Fruit fly (Drosophila melanogaster) whole organism, embryonic: Measurements from ENCODE around the gene Mdr65.

Source experiments
- CG10267 ChIP-seq: fragments of 200-800 bp; sonication (Bioruptor generic); optimal IDR thresholded peaks from 2 replicates; lab custom pipeline; 2018; ENCODE audit warnings: missing biosample characterization, mild to moderate bottlenecking, missing genetic modification characterization, moderate library complexity
- CG11093 ChIP-seq: fragments of 200-800 bp; sonication (Bioruptor generic); IDR thresholded peaks from 3 replicates; pipeline ENCODE4 v1.3.6; 2022; ENCODE audit warnings: missing biosample characterization, missing genetic modification characterization
- CG12104 ChIP-seq: fragments of 200-800 bp; sonication (Bioruptor generic); optimal IDR thresholded peaks from 3 replicates; lab custom pipeline; 2016; ENCODE audit warnings: missing biosample characterization, missing genetic modification characterization
- CG13624 ChIP-seq: fragments of 200-800 bp; sonication (Bioruptor generic); optimal IDR thresholded peaks from 2 replicates; lab custom pipeline; 2016; ENCODE audit warnings: missing biosample characterization, missing genetic modification characterization
- CG14014 ChIP-seq: fragments of 200-800 bp; sonication (Bioruptor generic); IDR thresholded peaks from 2 replicates; pipeline ENCODE4 v1.3.6; 2022; ENCODE audit warnings: missing biosample characterization, missing genetic modification characterization
- CG15011 ChIP-seq: fragments of 200-800 bp; sonication (Bioruptor generic); optimal IDR thresholded peaks from 3 replicates; lab custom pipeline; 2018; ENCODE audit warnings: missing biosample characterization, mild to moderate bottlenecking, missing genetic modification characterization
- CG15269 ChIP-seq: fragments of 200-800 bp; sonication (Bioruptor generic); optimal IDR thresholded peaks from 2 replicates; lab custom pipeline; 2018; ENCODE audit warnings: missing biosample characterization, mild to moderate bottlenecking, missing genetic modification characterization, moderate library complexity
- CG15514 ChIP-seq: fragments of 200-800 bp; sonication (Bioruptor generic); optimal IDR thresholded peaks from 3 replicates; lab custom pipeline; 2017; ENCODE audit warnings: missing biosample characterization, missing genetic modification characterization, mild to moderate bottlenecking, moderate library complexity, missing genetic modification reagents
- CG17359 ChIP-seq: fragments of 200-800 bp; sonication (Bioruptor generic); optimal IDR thresholded peaks from 3 replicates; lab custom pipeline; 2018; ENCODE audit warnings: missing biosample characterization, mild to moderate bottlenecking, missing genetic modification characterization, moderate library complexity
- CG2120 ChIP-seq: fragments of 200-800 bp; sonication (Bioruptor generic); optimal IDR thresholded peaks from 3 replicates; lab custom pipeline; 2016; ENCODE audit warnings: missing biosample characterization, missing genetic modification characterization
- CG31224 ChIP-seq: fragments of 200-800 bp; sonication (Bioruptor generic); IDR thresholded peaks from 2 replicates; pipeline ENCODE4 v1.3.6; 2022; ENCODE audit warnings: missing biosample characterization, missing genetic modification characterization
- CG31441 ChIP-seq: fragments of 200-800 bp; sonication (Bioruptor generic); IDR thresholded peaks from 2 replicates; pipeline ENCODE4 v1.3.6; 2022; ENCODE audit warnings: missing biosample characterization, missing genetic modification characterization
- CG3281 ChIP-seq: fragments of 200-800 bp; sonication (Bioruptor generic); optimal IDR thresholded peaks from 3 replicates; lab custom pipeline; 2017; ENCODE audit warnings: missing biosample characterization, mild to moderate bottlenecking, missing genetic modification characterization
- CG34224 ChIP-seq: fragments of 200-800 bp; sonication (Bioruptor generic); IDR thresholded peaks from 3 replicates; pipeline ENCODE4 v1.3.6; 2022; ENCODE audit warnings: missing biosample characterization, missing genetic modification characterization; ENCODE audit not compliant: partially characterized antibody
- CG43689 ChIP-seq: fragments of 200-800 bp; sonication (Bioruptor generic); IDR thresholded peaks from 2 replicates; pipeline ENCODE4 v1.3.6; 2022; ENCODE audit warnings: missing biosample characterization, missing genetic modification characterization
- CG4730 ChIP-seq: fragments of 200-800 bp; sonication (Bioruptor generic); IDR thresholded peaks from 2 replicates; pipeline ENCODE4 v1.3.6; 2022; ENCODE audit warnings: missing biosample characterization, missing genetic modification characterization
- CG4854 ChIP-seq: fragments of 200-800 bp; sonication (Bioruptor generic); optimal IDR thresholded peaks from 2 replicates; lab custom pipeline; 2016; ENCODE audit warnings: missing biosample characterization, missing genetic modification characterization, inconsistent platforms
- CG5180 ChIP-seq: fragments of 200-800 bp; sonication (Bioruptor generic); optimal IDR thresholded peaks from 3 replicates; lab custom pipeline; 2017; ENCODE audit warnings: missing biosample characterization, missing genetic modification characterization, mild to moderate bottlenecking, moderate library complexity, missing genetic modification reagents
- CG7271 ChIP-seq: fragments of 200-800 bp; sonication (Bioruptor generic); optimal IDR thresholded peaks from 2 replicates; lab custom pipeline; 2018; ENCODE audit warnings: missing biosample characterization, mild to moderate bottlenecking, missing genetic modification characterization, moderate library complexity
- CG7963 ChIP-seq: fragments of 200-800 bp; sonication (Bioruptor generic); IDR thresholded peaks from 3 replicates; pipeline ENCODE4 v1.3.6; 2022; ENCODE audit warnings: missing biosample characterization, missing genetic modification characterization; ENCODE audit not compliant: partially characterized antibody
- CG8290 ChIP-seq, 3 experiments: fragments of 200-800 bp; sonication (Bioruptor generic); optimal IDR thresholded peaks; 2 replicates each; lab custom pipeline; 2016 to 2019; ENCODE audit warnings: missing biosample characterization in 3 of 3, missing genetic modification characterization in 3 of 3, mild to moderate bottlenecking in 2 of 3, moderate library complexity in 1 of 3
- CG9817 ChIP-seq: fragments of 200-800 bp; sonication (Bioruptor generic); optimal IDR thresholded peaks from 2 replicates; lab custom pipeline; 2018; ENCODE audit warnings: missing biosample characterization, mild to moderate bottlenecking, missing genetic modification characterization, moderate library complexity
- Chrac-16 ChIP-seq: fragments of 200-800 bp; sonication (Bioruptor generic); optimal IDR thresholded peaks from 3 replicates; lab custom pipeline; 2016; ENCODE audit warnings: missing biosample characterization, missing genetic modification characterization
- HLHmδ ChIP-seq: fragments of 200-800 bp; sonication (Bioruptor generic); optimal IDR thresholded peaks from 2 replicates; lab custom pipeline; 2018; ENCODE audit warnings: missing biosample characterization, mild to moderate bottlenecking, missing genetic modification characterization, moderate library complexity
- Hey ChIP-seq: fragments of 200-800 bp; sonication (Bioruptor generic); optimal IDR thresholded peaks from 3 replicates; lab custom pipeline; 2018; ENCODE audit warnings: missing biosample characterization, mild to moderate bottlenecking, missing genetic modification characterization
- Hr39 ChIP-seq: fragments of >200 bp; optimal IDR thresholded peaks from 2 replicates; lab custom pipeline; 2017
- Mad ChIP-seq: fragments of 200-800 bp; sonication (Bioruptor generic); optimal IDR thresholded peaks from 2 replicates; lab custom pipeline; 2016; ENCODE audit warnings: missing biosample characterization, missing genetic modification characterization
- Mrtf ChIP-seq: fragments of 200-800 bp; sonication (Bioruptor generic); IDR thresholded peaks from 3 replicates; pipeline ENCODE4 v1.3.6; 2022; ENCODE audit warnings: missing biosample characterization, missing genetic modification characterization
- NC2α ChIP-seq: fragments of 200-800 bp; sonication (Bioruptor generic); optimal IDR thresholded peaks from 2 replicates; lab custom pipeline; 2016; ENCODE audit warnings: missing biosample characterization, missing genetic modification characterization
- Neu2 ChIP-seq: fragments of 200-800 bp; sonication (Bioruptor generic); optimal IDR thresholded peaks from 3 replicates; lab custom pipeline; 2016; ENCODE audit warnings: missing biosample characterization, missing genetic modification characterization, borderline replicate concordance
- Sin3A ChIP-seq: fragments of >200 bp; optimal IDR thresholded peaks from 2 replicates; lab custom pipeline; 2018
- Sox102F ChIP-seq: fragments of 200-800 bp; sonication (Bioruptor generic); optimal IDR thresholded peaks from 2 replicates; lab custom pipeline; 2018; ENCODE audit warnings: missing biosample characterization, mild to moderate bottlenecking, missing genetic modification characterization, moderate library complexity
- al ChIP-seq: fragments of 200-800 bp; sonication (Bioruptor generic); IDR thresholded peaks from 2 replicates; pipeline ENCODE4 v1.3.6; 2022; ENCODE audit warnings: missing biosample characterization, missing genetic modification characterization
- chm ChIP-seq: fragments of 200-800 bp; sonication (Bioruptor generic); IDR thresholded peaks from 2 replicates; pipeline ENCODE4 v1.3.6; 2022; ENCODE audit warnings: missing biosample characterization, missing genetic modification characterization
- dmrt99B ChIP-seq: fragments of 200-800 bp; sonication (Bioruptor generic); optimal IDR thresholded peaks from 2 replicates; lab custom pipeline; 2018; ENCODE audit warnings: missing biosample characterization, mild to moderate bottlenecking, missing genetic modification characterization, moderate library complexity
- exex ChIP-seq: fragments of 200-800 bp; sonication (Bioruptor generic); optimal IDR thresholded peaks from 4 replicates; lab custom pipeline; 2018; ENCODE audit warnings: missing biosample characterization, mild to moderate bottlenecking, missing genetic modification characterization, moderate library complexity
- ftz-f1 ChIP-seq: fragments of 200-800 bp; sonication (Bioruptor generic); optimal IDR thresholded peaks from 2 replicates; lab custom pipeline; 2016; ENCODE audit warnings: missing biosample characterization, missing genetic modification characterization
- gsb-n ChIP-seq: fragments of 200-800 bp; sonication (Bioruptor generic); optimal IDR thresholded peaks from 3 replicates; lab custom pipeline; 2018; ENCODE audit warnings: missing biosample characterization, mild to moderate bottlenecking, missing genetic modification characterization
- org-1 ChIP-seq: fragments of 200-800 bp; sonication (Bioruptor generic); optimal IDR thresholded peaks from 2 replicates; lab custom pipeline; 2017; ENCODE audit warnings: missing biosample characterization, missing genetic modification characterization
- pho ChIP-seq: fragments of 200-800 bp; sonication (Bioruptor generic); optimal IDR thresholded peaks from 2 replicates; lab custom pipeline; 2016; ENCODE audit warnings: missing biosample characterization, missing genetic modification characterization
- pros ChIP-seq: fragments of 200-800 bp; sonication (Bioruptor generic); optimal IDR thresholded peaks from 3 replicates; lab custom pipeline; 2019; ENCODE audit warnings: missing biosample characterization, mild to moderate bottlenecking, missing genetic modification characterization, moderate library complexity
- salm ChIP-seq: fragments of 200-800 bp; sonication (Bioruptor generic); optimal IDR thresholded peaks from 2 replicates; lab custom pipeline; 2018; ENCODE audit warnings: missing biosample characterization, mild to moderate bottlenecking, missing genetic modification characterization
- schlank ChIP-seq: fragments of 200-800 bp; sonication (Bioruptor generic); optimal IDR thresholded peaks from 2 replicates; lab custom pipeline; 2018; ENCODE audit warnings: missing biosample characterization, mild to moderate bottlenecking, missing genetic modification characterization
- sim ChIP-seq: fragments of 200-800 bp; sonication (Bioruptor generic); IDR thresholded peaks from 2 replicates; pipeline ENCODE4 v1.3.6; 2022; ENCODE audit warnings: missing biosample characterization, missing genetic modification characterization
- tio ChIP-seq: fragments of 200-800 bp; sonication (Bioruptor generic); optimal IDR thresholded peaks from 2 replicates; lab custom pipeline; 2017; ENCODE audit warnings: missing biosample characterization, missing genetic modification characterization, inconsistent platforms
- trh ChIP-seq: fragments of 200-800 bp; sonication (Bioruptor generic); optimal IDR thresholded peaks from 2 replicates; lab custom pipeline; 2016; ENCODE audit warnings: missing biosample characterization, missing genetic modification characterization
- unpg ChIP-seq: fragments of 200-800 bp; sonication (Bioruptor generic); optimal IDR thresholded peaks from 3 replicates; lab custom pipeline; 2018; ENCODE audit warnings: missing biosample characterization, mild to moderate bottlenecking, missing genetic modification characterization, moderate library complexity
- wek ChIP-seq: fragments of 200-800 bp; sonication (Bioruptor generic); optimal IDR thresholded peaks from 3 replicates; lab custom pipeline; 2018; ENCODE audit warnings: missing biosample characterization, mild to moderate bottlenecking, missing genetic modification characterization, moderate library complexity
- zf30C ChIP-seq: fragments of 200-800 bp; sonication (Bioruptor generic); optimal IDR thresholded peaks from 3 replicates; lab custom pipeline; 2018; ENCODE audit warnings: missing biosample characterization, mild to moderate bottlenecking, missing genetic modification characterization

The Mdr65 gene

dm6 chr3L:6192822-6193555, 52.6 kb downstream of the Mdr65 start, which contains the start of the genes Sf3b6 and Tnpo (continued):
- TF ChIP-seq CG5180 (GFP tag; lab: Kevin White, UChicago) (peak; percentile 49), zf30C (GFP tag; lab: Kevin White, UChicago) (no peak), tio (peak; percentile 84), Chrac-16 (GFP tag; lab: Kevin White, UChicago) (peak; percentile 86), salm (no peak), wek (GFP tag; lab: Kevin White, UChicago) (no peak), CG4730 (GFP tag; lab: Robert Waterston, UW) (peak; percentile 69), CG4854 (GFP tag; lab: Kevin White, UChicago) (peak; percentile 56), CG14014 (GFP tag; lab: Robert Waterston, UW) (peak; percentile 75), pho (GFP tag; lab: Kevin White, UChicago) (peak; percentile 79), unpg (GFP tag; lab: Kevin White, UChicago) (no peak), CG31224 (GFP tag; lab: Robert Waterston, UW) (peak; percentile 81), CG17359 (tag; lab: Kevin White, UChicago) (no peak), CG15011 (peak; percentile 74), chm (peak; percentile 56; the same call in 1 of the 2 replicates), CG9817 (tag; lab: Kevin White, UChicago) (peak; percentile 87), pros (no peak), Sox102F (no peak), al (GFP tag; lab: Robert Waterston, UW) (peak; percentile 84), schlank (peak; percentile 35), CG11093 (peak; percentile 59; the same call in 2 of the 3 replicates), CG7963 (GFP tag; lab: Robert Waterston, UW) (no peak), CG34224 (GFP tag; lab: Robert Waterston, UW) (peak; percentile 36), HLHmδ (GFP tag; lab: Kevin White, UChicago) (peak; percentile 16), CG15269 (tag; lab: Kevin White, UChicago) (no peak), NC2α (GFP tag; lab: Kevin White, UChicago) (peak; percentile 35), ftz-f1 (GFP tag; lab: Kevin White, UChicago) (no peak), Sin3A (lab: Kevin White, UChicago) (peak; percentile 81), Hey (tag; lab: Kevin White, UChicago) (no peak), sim (GFP tag; lab: Robert Waterston, UW) (peak; percentile 38; the same call in 1 of the 2 replicates), exex (tag; lab: Kevin White, UChicago) (no peak), CG31441 (GFP tag; lab: Robert Waterston, UW) (no peak), CG43689 (0 out of 2 replicates have a peak, but pooled peaks have one; percentile 12), CG13624 (GFP tag; lab: Kevin White, UChicago) (peak; percentile 51), CG12104 (peak; percentile 84), CG7271 (tag; lab: Kevin White, UChicago) (peak; percentile 54), CG2120 (peak; percentile 91), Neu2 (no peak), org-1 (GFP tag; lab: Kevin White, UChicago) (peak; percentile 56), Mad (GFP tag; lab: Kevin White, UChicago) (peak; percentile 75), trh (GFP tag; lab: Kevin White, UChicago) (peak; percentile 58), dmrt99B (tag; lab: Kevin White, UChicago) (no peak), Mrtf (GFP tag; lab: Robert Waterston, UW) (peak; percentile 81), CG15514 (GFP tag; lab: Kevin White, UChicago) (peak; percentile 84), Hr39 (lab: Kevin White, UChicago) (no peak), gsb-n (tag; lab: Kevin White, UChicago) (no peak), CG3281 (GFP tag; lab: Kevin White, UChicago) (no peak), CG8290 (GFP tag; optimal IDR thresholded peaks at IDR 0.05; lab: Kevin White, UChicago) (peak; percentile 79), CG8290 (tag; optimal IDR thresholded peaks at IDR 0.05; lab: Kevin White, UChicago) (peak in 1 of 2 experiments; percentile 66), CG10267 (tag; lab: Kevin White, UChicago) (peak; percentile 80)
